Fruit fly (Drosophila melanogaster) whole organism: ENCODE data around the gene Os-C.
A peak's percentile ranks its signal among the peaks of the same experiment; 100 is the strongest.

Experiments
- CG8478 ChIP-seq: fragments of >200 bp; optimal IDR thresholded peaks from 2 replicates; lab custom pipeline; 2018; ENCODE audit warnings: inconsistent platforms
- Dll ChIP-seq: fragments of >200 bp; optimal IDR thresholded peaks from 2 replicates; lab custom pipeline; 2017
- EcR ChIP-seq, 2 experiments: fragments of >200 bp; optimal IDR thresholded peaks; 2 replicates each; lab custom pipeline; 2017; ENCODE audit warnings: missing biosample characterization in 2 of 2, missing genetic modification characterization in 2 of 2, missing genetic modification reagents in 2 of 2
- pan ChIP-seq: fragments of >200 bp; optimal IDR thresholded peaks from 2 replicates; lab custom pipeline; 2017
- psq ChIP-seq: fragments of >200 bp; optimal IDR thresholded peaks from 2 replicates; lab custom pipeline; 2017
- usp ChIP-seq: fragments of >200 bp; optimal IDR thresholded peaks from 2 replicates; lab custom pipeline; 2017; ENCODE audit warnings: missing biosample characterization, missing genetic modification characterization, mixed read lengths

Gene Os-C

dm6 chr3R:7978379-7979009 lies at the start of gene Os-C, which contains the start of gene CD98hc:
Os-C (plus strand) TSS chr3R:7978959.
CD98hc (minus strand) TSS chr3R:7978428.
- TF ChIP-seq psq (no peak), EcR (GFP tag; optimal IDR thresholded peaks at IDR 0.05; lab: Kevin White, UChicago) (no peak), CG8478 (lab: Kevin White, UChicago) (no peak), pan (lab: Kevin White, UChicago) (no peak), Dll (lab: Kevin White, UChicago) (no peak), usp (no peak)

DNA sequence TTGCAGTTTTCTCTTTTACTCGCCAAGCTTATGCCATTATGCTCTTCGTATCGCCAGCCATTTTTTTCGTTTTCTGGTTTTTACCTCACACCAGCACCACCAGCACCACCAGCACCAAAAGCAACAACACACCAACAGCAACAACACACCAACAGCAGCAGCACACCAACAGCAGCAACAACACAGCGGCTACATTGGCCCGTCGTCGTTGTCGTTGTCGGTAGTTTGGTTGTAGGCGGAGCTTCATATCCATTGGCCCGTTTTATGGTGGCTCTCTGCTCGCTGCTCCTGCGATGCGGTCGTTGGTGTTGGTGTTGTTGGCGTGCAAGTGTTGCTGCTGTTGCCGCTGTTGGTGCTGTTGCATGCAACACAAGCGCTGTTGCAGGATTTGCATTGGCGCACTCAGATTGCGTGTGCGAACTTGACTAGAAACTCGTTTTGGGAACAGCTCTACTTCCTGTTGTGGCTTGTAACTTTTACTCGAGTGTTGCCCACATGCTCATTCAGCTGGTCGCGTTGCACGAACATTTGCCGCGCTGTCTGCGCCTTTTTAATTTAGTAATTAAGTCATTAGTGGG lies 41.9 kb upstream of the Os-C start:
- TF ChIP-seq psq (no peak), EcR (GFP tag; optimal IDR thresholded peaks at IDR 0.05; lab: Kevin White, UChicago) (no peak), pan (lab: Kevin White, UChicago) (no peak), usp (no peak), Dll (lab: Kevin White, UChicago) (no peak), CG8478 (lab: Kevin White, UChicago) (no peak)

DNA sequence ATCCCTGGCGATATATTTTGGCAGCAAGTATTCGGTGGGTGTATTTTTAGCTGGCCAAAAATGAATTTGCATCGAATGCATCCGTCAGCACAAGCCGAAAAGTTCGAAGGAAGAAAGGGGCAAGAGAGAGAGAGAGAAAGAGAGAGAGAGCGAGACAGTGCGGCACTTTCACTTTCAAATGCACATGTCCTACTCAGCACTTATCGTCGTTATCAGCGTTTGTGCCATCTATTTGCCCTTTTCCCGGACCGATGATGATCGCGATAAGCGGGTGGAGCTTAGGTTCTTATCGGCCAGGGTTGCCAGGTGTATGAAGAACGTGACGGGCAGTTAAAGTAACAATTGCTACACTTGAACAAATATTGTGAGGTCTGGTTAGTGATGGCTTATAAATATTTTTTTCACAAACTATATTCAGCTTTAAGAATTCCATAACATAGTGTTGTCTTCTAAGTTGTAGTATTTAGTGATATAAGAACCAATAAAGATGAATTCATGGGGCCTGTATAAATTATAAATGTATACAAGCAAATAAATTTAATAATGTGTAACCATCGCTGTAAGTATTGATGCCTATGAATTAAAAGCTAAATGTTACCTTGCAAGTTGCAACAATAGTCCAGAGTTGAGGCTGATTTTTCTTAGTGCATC lies 33.9 kb upstream of the Os-C start:
- no peak for TF ChIP-seq pan (lab: Kevin White, UChicago)
- no peak for TF ChIP-seq EcR (GFP tag; optimal IDR thresholded peaks at IDR 0.05; lab: Kevin White, UChicago)
- no peak for TF ChIP-seq Dll (lab: Kevin White, UChicago)
- no peak for TF ChIP-seq psq
- TF ChIP-seq CG8478 (lab: Kevin White, UChicago): no peak
- TF ChIP-seq usp: no peak

DNA sequence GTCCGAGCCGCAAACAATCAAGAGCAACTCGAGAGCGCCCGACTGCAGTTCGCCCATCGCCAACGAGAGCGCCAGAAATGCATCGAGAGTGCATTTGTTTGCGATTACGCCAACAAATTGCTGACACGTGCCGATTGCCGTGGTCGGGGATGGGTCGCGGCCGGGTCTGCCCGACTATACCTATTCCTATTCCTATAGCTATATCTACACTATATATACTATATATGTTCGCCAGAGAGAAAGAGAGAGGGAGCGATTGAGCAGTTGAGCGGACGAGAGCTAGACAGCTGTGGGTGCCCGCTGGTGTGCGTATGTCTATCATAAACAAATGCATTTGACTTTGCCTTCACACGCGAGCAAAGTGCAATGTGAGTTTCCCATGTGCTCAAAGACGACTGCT lies 31.4 kb upstream of the Os-C start:
- TF ChIP-seq Dll (lab: Kevin White, UChicago) (no peak), pan (lab: Kevin White, UChicago) (no peak), usp (no peak), EcR (GFP tag; optimal IDR thresholded peaks at IDR 0.05; lab: Kevin White, UChicago) (no peak), psq (no peak), CG8478 (lab: Kevin White, UChicago) (no peak)

DNA sequence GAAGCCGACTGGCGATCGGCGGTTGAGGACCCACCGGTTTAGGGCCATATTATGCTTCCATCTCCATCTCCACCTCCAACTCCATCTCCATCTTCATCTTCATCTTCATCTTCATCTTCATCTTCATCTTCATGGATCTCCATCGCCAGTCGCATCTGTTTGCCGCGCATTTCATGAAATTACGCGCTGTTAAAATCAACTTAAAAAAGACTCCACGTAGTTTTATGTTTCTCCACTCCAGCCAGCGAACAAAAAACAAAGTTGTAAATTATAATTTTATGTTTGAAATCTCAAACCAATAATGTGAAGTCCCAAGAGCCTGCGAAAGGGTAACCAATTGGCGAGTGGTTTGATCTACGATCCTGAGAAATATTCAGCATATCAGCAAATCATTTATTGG lies 28.6 kb upstream of the Os-C start:
- TF ChIP-seq Dll (lab: Kevin White, UChicago): no peak

dm6 chr3R:7953041-7953788 lies 25.5 kb upstream of the Os-C start:
- TF ChIP-seq CG8478 (lab: Kevin White, UChicago) (no peak), psq (no peak), EcR (GFP tag; optimal IDR thresholded peaks at IDR 0.05; lab: Kevin White, UChicago) (no peak), pan (lab: Kevin White, UChicago) (no peak), Dll (lab: Kevin White, UChicago) (no peak), usp (no peak)

DNA sequence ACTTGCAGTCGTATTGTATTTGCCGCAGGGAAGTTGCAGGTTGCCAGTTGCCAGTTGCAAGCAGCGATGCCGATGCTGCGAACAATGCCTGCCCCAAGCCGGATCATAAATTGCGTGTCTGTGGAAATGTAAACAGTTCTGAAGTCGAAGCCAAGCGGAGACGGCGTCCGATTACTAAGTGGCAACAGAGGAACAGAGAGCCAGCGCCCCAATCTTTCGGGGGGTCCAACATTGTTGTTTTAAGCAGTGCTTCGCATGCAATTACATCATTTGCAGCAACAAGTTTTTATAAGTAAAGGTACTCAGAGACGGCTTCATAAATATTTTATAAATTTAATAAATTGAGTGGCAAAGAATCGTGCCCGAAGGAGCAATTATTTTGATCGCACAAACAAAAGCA lies 24.3 kb upstream of the Os-C start:
- no peak for TF ChIP-seq psq
- TF ChIP-seq Dll (lab: Kevin White, UChicago): peak; percentile 12
- TF ChIP-seq pan (lab: Kevin White, UChicago): no peak
- TF ChIP-seq EcR (GFP tag; optimal IDR thresholded peaks at IDR 0.05; lab: Kevin White, UChicago): no peak
- no peak for TF ChIP-seq usp
- TF ChIP-seq CG8478 (lab: Kevin White, UChicago): no peak

DNA sequence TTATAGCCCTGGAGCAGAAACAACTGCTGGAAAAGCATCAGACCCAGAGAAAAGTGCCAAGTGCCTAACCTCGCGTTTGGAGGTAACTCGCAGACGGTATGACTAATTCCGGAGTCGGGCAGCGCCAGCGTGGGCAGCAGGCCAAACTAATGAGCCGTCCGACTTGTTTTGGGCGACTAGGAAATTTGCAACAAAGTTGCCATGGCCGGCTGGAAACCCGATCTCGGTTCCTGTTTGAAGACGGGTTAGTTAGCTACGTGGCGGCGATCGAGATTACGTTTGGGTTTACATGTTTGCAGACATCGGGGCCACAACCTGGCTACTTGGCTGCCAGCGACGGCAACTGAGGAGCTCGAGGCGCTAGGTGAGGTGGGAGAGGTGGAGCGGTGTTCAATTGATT lies 21.8 kb upstream of the Os-C start:
- no peak for TF ChIP-seq usp
- no peak for TF ChIP-seq CG8478 (lab: Kevin White, UChicago)
- no peak for TF ChIP-seq psq
- TF ChIP-seq EcR (GFP tag; optimal IDR thresholded peaks at IDR 0.05; lab: Kevin White, UChicago): no peak
- no peak for TF ChIP-seq Dll (lab: Kevin White, UChicago)
- no peak for TF ChIP-seq pan (lab: Kevin White, UChicago)

DNA sequence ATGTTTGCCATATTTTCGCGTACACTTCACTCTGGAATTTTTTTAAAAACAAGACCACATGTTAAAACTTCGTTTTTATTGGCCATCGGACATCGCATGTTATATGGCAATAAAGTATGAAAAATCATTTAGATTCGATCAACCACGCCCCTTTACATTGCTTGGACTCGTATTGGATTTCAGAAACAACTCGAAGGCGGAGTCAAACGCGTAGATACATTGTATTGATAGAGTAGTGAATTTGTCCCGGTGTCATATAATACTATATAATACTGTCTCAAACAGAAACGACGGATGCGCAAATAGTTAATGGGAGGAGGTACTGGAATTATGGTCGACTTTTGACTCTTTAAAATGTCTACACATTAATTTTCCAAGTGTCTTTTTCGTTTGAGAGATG lies 17.4 kb upstream of the Os-C start:
- TF ChIP-seq Dll (lab: Kevin White, UChicago) (no peak), usp (no peak), CG8478 (lab: Kevin White, UChicago) (no peak), EcR (GFP tag; optimal IDR thresholded peaks at IDR 0.05; lab: Kevin White, UChicago) (no peak), pan (lab: Kevin White, UChicago) (no peak), psq (no peak)

dm6 chr3R:7962778-7963494 lies 15.8 kb upstream of the Os-C start:
- TF ChIP-seq psq (no peak), usp (no peak), Dll (lab: Kevin White, UChicago) (no peak), CG8478 (lab: Kevin White, UChicago) (no peak), pan (lab: Kevin White, UChicago) (no peak), EcR (GFP tag; optimal IDR thresholded peaks at IDR 0.05; lab: Kevin White, UChicago) (no peak)

DNA sequence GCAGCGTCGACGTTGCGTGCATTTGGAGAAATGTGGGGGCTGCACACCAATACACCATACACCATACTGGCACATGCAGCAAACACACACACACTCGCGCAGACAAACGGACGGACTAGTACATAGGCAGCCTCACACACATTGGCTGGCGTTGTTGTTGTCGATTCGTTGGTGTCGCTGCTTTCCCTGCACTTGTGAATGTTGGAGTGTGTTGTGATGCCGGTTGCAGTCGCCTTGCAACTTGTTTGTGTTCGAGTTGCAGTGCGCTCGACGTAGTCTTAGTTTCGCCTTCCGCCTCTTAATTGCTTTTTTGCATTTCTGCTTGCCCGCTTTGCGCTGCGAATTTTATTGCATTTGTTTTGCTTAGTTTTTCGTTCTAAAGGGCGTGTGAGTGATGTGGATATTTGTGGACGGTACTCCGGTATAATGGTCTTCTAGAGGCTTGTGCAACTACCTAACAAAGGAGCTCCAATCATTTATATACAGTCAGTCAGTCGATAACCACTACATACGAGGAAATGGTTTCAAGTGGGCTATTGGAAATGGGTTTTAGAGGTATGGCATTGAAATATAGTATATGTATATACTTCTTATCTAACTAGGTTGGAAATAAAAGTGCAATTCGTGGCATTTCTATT lies 15.1 kb upstream of the Os-C start:
- TF ChIP-seq usp (no peak), EcR (GFP tag; optimal IDR thresholded peaks at IDR 0.05; lab: Kevin White, UChicago) (no peak), CG8478 (lab: Kevin White, UChicago) (no peak), pan (lab: Kevin White, UChicago) (no peak), psq (no peak), Dll (lab: Kevin White, UChicago) (no peak)
